Worm (Caenorhabditis elegans) whole organism, L4 larva: ENCODE measurements around the gene K08E4.2.

Experiments
- F37D6.2 ChIP-seq: sonication (generic microtip); optimal IDR thresholded peaks from 2 replicates; lab custom pipeline; 2016; ENCODE audit warnings: mild to moderate bottlenecking, missing genetic modification characterization, missing compliant biosample characterization
- F49E8.2 ChIP-seq: sonication (generic microtip); optimal IDR thresholded peaks from 2 replicates; lab custom pipeline; 2016; ENCODE audit warnings: missing compliant biosample characterization, mild to moderate bottlenecking, missing genetic modification characterization, borderline replicate concordance
- T20F7.1 ChIP-seq: fragments of 200-800 bp; sonication (Bioruptor generic); optimal IDR thresholded peaks from 2 replicates; lab custom pipeline; 2018; ENCODE audit warnings: mild to moderate bottlenecking, missing genetic modification characterization, missing compliant biosample characterization
- Y105C5A.15 ChIP-seq: fragments of 200-800 bp; sonication (Bioruptor generic); IDR thresholded peaks from 2 replicates; pipeline ENCODE4 v1.3.6; 2022; ENCODE audit warnings: missing genetic modification characterization, missing compliant biosample characterization
- ZK337.2 ChIP-seq: fragments of 200-800 bp; sonication (Bioruptor generic); IDR thresholded peaks from 2 replicates; pipeline ENCODE4 v1.3.6; 2022; ENCODE audit warnings: missing genetic modification reagents, missing genetic modification characterization, missing compliant biosample characterization
- aha-1 ChIP-seq: fragments of 150-350 bp; peaks from one replicate; lab custom pipeline; 2014; ENCODE audit warnings: missing biosample characterization, missing genetic modification characterization
- arid-1 ChIP-seq: fragments of 200-800 bp; sonication (Bioruptor generic); conservative IDR thresholded peaks from 2 replicates; pipeline ENCODE4 v1.3.6; 2022; ENCODE audit warnings: missing genetic modification reagents, missing genetic modification characterization, missing compliant biosample characterization
- ceh-62 ChIP-seq: sonication (generic microtip); optimal IDR thresholded peaks from 2 replicates; lab custom pipeline; 2017; ENCODE audit warnings: missing biosample characterization, missing genetic modification characterization
- ces-1 ChIP-seq: fragments of 150-350 bp; sonication (generic microtip); optimal IDR thresholded peaks from 4 replicates; lab custom pipeline; 2014; ENCODE audit warnings: missing biosample characterization, missing genetic modification reagents, missing genetic modification characterization
- daf-16 ChIP-seq, 3 experiments: sonication (generic microtip); optimal IDR thresholded peaks; 2 replicates each; lab custom pipeline; 2016 to 2017; ENCODE audit warnings: missing genetic modification characterization in 3 of 3, missing genetic modification reagents in 3 of 3, mild to moderate bottlenecking in 2 of 3, missing compliant biosample characterization in 2 of 3, missing biosample characterization in 1 of 3, moderate library complexity in 1 of 3
- dmd-6 ChIP-seq: fragments of 200-800 bp; sonication (Bioruptor generic); IDR thresholded peaks from 2 replicates; pipeline ENCODE4 v1.3.6; 2022; ENCODE audit warnings: missing genetic modification reagents, missing genetic modification characterization, missing compliant biosample characterization
- duxl-1 ChIP-seq: sonication (generic microtip); optimal IDR thresholded peaks from 2 replicates; lab custom pipeline; 2016; ENCODE audit warnings: mild to moderate bottlenecking, missing genetic modification characterization, moderate library complexity, missing compliant biosample characterization; ENCODE audit not compliant: poor library complexity
- dve-1 ChIP-seq: sonication (generic microtip); optimal IDR thresholded peaks from 2 replicates; lab custom pipeline; 2017; ENCODE audit warnings: antibody characterized with exemption, mild to moderate bottlenecking, missing genetic modification characterization, missing compliant biosample characterization; ENCODE audit not compliant: insufficient read depth
- fkh-10 ChIP-seq: fragments of 150-350 bp; optimal IDR thresholded peaks from 2 replicates; lab custom pipeline; 2014; ENCODE audit warnings: missing biosample characterization, missing genetic modification reagents, missing genetic modification characterization
- hlh-11 ChIP-seq: fragments of 200-800 bp; sonication (Bioruptor generic); optimal IDR thresholded peaks from 2 replicates; lab custom pipeline; 2018; ENCODE audit warnings: mild to moderate bottlenecking, missing genetic modification characterization, missing compliant biosample characterization
- hlh-30 ChIP-seq: sonication (generic microtip); optimal IDR thresholded peaks from 2 replicates; lab custom pipeline; 2017; ENCODE audit warnings: antibody characterized with exemption, mild to moderate bottlenecking, missing genetic modification characterization, missing compliant biosample characterization; ENCODE audit not compliant: insufficient read depth
- jun-1 ChIP-seq: fragments of 150-350 bp; optimal IDR thresholded peaks from 2 replicates; lab custom pipeline; 2014; ENCODE audit warnings: missing biosample characterization, missing genetic modification reagents, missing genetic modification characterization
- lin-38 ChIP-seq: fragments of 200-800 bp; sonication (Bioruptor generic); IDR thresholded peaks from 2 replicates; pipeline ENCODE4 v1.3.6; 2022; ENCODE audit warnings: missing genetic modification reagents, missing genetic modification characterization, missing compliant biosample characterization
- lin-39 ChIP-seq: fragments of 150-350 bp; optimal IDR thresholded peaks from 2 replicates; lab custom pipeline; 2014; ENCODE audit warnings: missing biosample characterization, missing genetic modification reagents, missing genetic modification characterization
- lir-3 ChIP-seq: sonication (generic microtip); optimal IDR thresholded peaks from 2 replicates; lab custom pipeline; 2016; ENCODE audit warnings: mild to moderate bottlenecking, missing genetic modification characterization, missing compliant biosample characterization
- lsy-2 ChIP-seq, 2 experiments: fragments of 150-350 bp in 1 of 2; sonication (generic microtip) in 1 of 2; optimal IDR thresholded peaks; 2 replicates each; lab custom pipeline; 2014 to 2017; ENCODE audit warnings: missing biosample characterization in 2 of 2, missing genetic modification characterization in 2 of 2
- madf-5 ChIP-seq, 2 experiments: fragments of 200-800 bp; sonication (Bioruptor generic); IDR thresholded peaks; 2 replicates each; pipeline ENCODE4 v1.3.6; 2022; ENCODE audit warnings: missing compliant biosample characterization in 2 of 2, missing genetic modification characterization in 2 of 2
- mdl-1 ChIP-seq, 2 experiments: fragments of 150-350 bp in 1 of 2; sonication (generic microtip) in 1 of 2; optimal IDR thresholded peaks; 2 replicates each; lab custom pipeline; 2014 to 2017; ENCODE audit warnings: missing biosample characterization in 2 of 2, missing genetic modification characterization in 2 of 2
- mep-1 ChIP-seq: fragments of 150-350 bp; sonication (generic microtip); optimal IDR thresholded peaks from 3 replicates; lab custom pipeline; 2014; ENCODE audit warnings: missing biosample characterization, missing genetic modification characterization
- mes-2 ChIP-seq: sonication (generic microtip); optimal IDR thresholded peaks from 2 replicates; lab custom pipeline; 2016; ENCODE audit warnings: missing genotype, mild to moderate bottlenecking, missing genetic modification characterization, missing compliant biosample characterization; ENCODE audit not compliant: poor library complexity, severe bottlenecking
- mxl-3 ChIP-seq: fragments of 200-800 bp; sonication (Bioruptor generic); optimal IDR thresholded peaks from 2 replicates; lab custom pipeline; 2018; ENCODE audit warnings: mild to moderate bottlenecking, missing genetic modification characterization, missing compliant biosample characterization
- nhr-102 ChIP-seq: sonication (generic microtip); optimal IDR thresholded peaks from 2 replicates; lab custom pipeline; 2016; ENCODE audit warnings: mild to moderate bottlenecking, missing genetic modification characterization, moderate library complexity, missing compliant biosample characterization
- nhr-28 ChIP-seq: fragments of 150-350 bp; optimal IDR thresholded peaks from 2 replicates; lab custom pipeline; 2014; ENCODE audit warnings: missing biosample characterization, missing genetic modification characterization
- nhr-48 ChIP-seq: sonication (generic microtip); optimal IDR thresholded peaks from 2 replicates; lab custom pipeline; 2016; ENCODE audit warnings: mild to moderate bottlenecking, missing genetic modification characterization, missing compliant biosample characterization
- nhr-77 ChIP-seq: fragments of 150-350 bp; optimal IDR thresholded peaks from 2 replicates; lab custom pipeline; 2014; ENCODE audit warnings: missing biosample characterization, missing genetic modification characterization
- pqm-1 ChIP-seq: sonication (generic microtip); optimal IDR thresholded peaks from 2 replicates; lab custom pipeline; 2017; ENCODE audit warnings: missing biosample characterization, missing genetic modification characterization
- rbr-2 ChIP-seq: sonication (generic microtip); optimal IDR thresholded peaks from 2 replicates; lab custom pipeline; 2016; ENCODE audit warnings: missing genotype, missing genetic modification characterization, missing compliant biosample characterization
- saeg-2 ChIP-seq: fragments of 200-800 bp; sonication (Bioruptor generic); IDR thresholded peaks from 2 replicates; pipeline ENCODE4 v1.3.6; 2022; ENCODE audit warnings: missing genetic modification reagents, missing genetic modification characterization, missing compliant biosample characterization
- set-16 ChIP-seq: fragments of 200-800 bp; sonication (Bioruptor generic); IDR thresholded peaks from 2 replicates; pipeline ENCODE4 v1.3.6; 2022; ENCODE audit warnings: missing genetic modification reagents, missing genetic modification characterization, missing compliant biosample characterization
- spr-1 ChIP-seq: sonication (generic microtip); optimal IDR thresholded peaks from 2 replicates; lab custom pipeline; 2016; ENCODE audit warnings: mild to moderate bottlenecking, missing genetic modification characterization, missing compliant biosample characterization
- spr-3 ChIP-seq: fragments of 200-800 bp; sonication (Bioruptor generic); optimal IDR thresholded peaks from 2 replicates; lab custom pipeline; 2018; ENCODE audit warnings: mild to moderate bottlenecking, missing genetic modification characterization, missing compliant biosample characterization
- tag-97 ChIP-seq: fragments of 200-800 bp; sonication (Bioruptor generic); IDR thresholded peaks from 2 replicates; pipeline ENCODE4 v1.3.6; 2022; ENCODE audit warnings: missing genetic modification characterization, missing compliant biosample characterization
- unc-130 ChIP-seq: sonication (generic microtip); optimal IDR thresholded peaks from 2 replicates; lab custom pipeline; 2016; ENCODE audit warnings: missing genetic modification reagents, missing genetic modification characterization, missing compliant biosample characterization
- unc-62 ChIP-seq, 3 experiments: fragments of 150-350 bp in 1 of 3; sonication (generic microtip); optimal IDR thresholded peaks in 2 of 3; peaks in 1 of 3; 1 replicate in 1 of 3; 2 replicates in 2 of 3; lab custom pipeline; 2014 to 2017; ENCODE audit warnings: missing biosample characterization in 3 of 3, missing genetic modification characterization in 3 of 3, missing genetic modification reagents in 3 of 3, missing genotype in 1 of 3
- vab-7 ChIP-seq: fragments of 200-800 bp; sonication (Bioruptor generic); IDR thresholded peaks from 2 replicates; pipeline ENCODE4 v1.3.6; 2022; ENCODE audit warnings: missing genetic modification reagents, missing genetic modification characterization, missing compliant biosample characterization
- ztf-11 ChIP-seq: fragments of 150-350 bp; optimal IDR thresholded peaks from 2 replicates; lab custom pipeline; 2014; ENCODE audit warnings: missing biosample characterization, missing genetic modification characterization
- ztf-7 ChIP-seq: fragments of 150-350 bp; optimal IDR thresholded peaks from 2 replicates; lab custom pipeline; 2014; ENCODE audit warnings: missing biosample characterization, missing genetic modification characterization

The K08E4.2 gene

ce11 chrIV:12043054-12043453, 13.4 kb downstream of the K08E4.2 start:
- no peak for TF ChIP-seq jun-1 (tag; lab: Kevin White, UChicago)
- peak; percentile 13 for TF ChIP-seq pqm-1 (tag; lab: Kevin White, UChicago)
- TF ChIP-seq fkh-10 (GFP tag; lab: Kevin White, UChicago) = no peak
- no peak for TF ChIP-seq F37D6.2 (tag; lab: Kevin White, UChicago)
- peak; percentile 43 for TF ChIP-seq hlh-11 (tag; lab: Kevin White, UChicago)
- TF ChIP-seq nhr-28 (tag; lab: Kevin White, UChicago) = peak; percentile 90
- no peak for TF ChIP-seq ceh-62 (tag; lab: Kevin White, UChicago)
- no peak for TF ChIP-seq daf-16 (GFP tag; optimal IDR thresholded peaks at IDR 0.05; lab: Kevin White, UChicago)
- peak; percentile 52 for TF ChIP-seq daf-16 (tag; optimal IDR thresholded peaks at IDR 0.05; lab: Kevin White, UChicago)
- peak; percentile 41; the same call in 1 of the 2 replicates for TF ChIP-seq dmd-6 (GFP tag; lab: Robert Waterston, UW)
- no peak for TF ChIP-seq lir-3 (tag; lab: Kevin White, UChicago)
- TF ChIP-seq rbr-2 (tag; lab: Kevin White, UChicago) = no peak
- TF ChIP-seq dve-1 (tag; lab: Kevin White, UChicago) = peak; percentile 30
- TF ChIP-seq hlh-30 = peak; percentile 11
- TF ChIP-seq nhr-77 (tag; lab: Kevin White, UChicago) = peak; percentile 60

- TF ChIP-seq nhr-28 (tag; lab: Kevin White, UChicago) (peak; percentile 44), hlh-11 (tag; lab: Kevin White, UChicago) (peak; percentile 39), mdl-1 (tag; optimal IDR thresholded peaks at IDR 0.05; lab: Kevin White, UChicago) (no peak), ZK337.2 (GFP tag; lab: Robert Waterston, UW) (no peak), daf-16 (GFP tag; optimal IDR thresholded peaks at IDR 0.05; lab: Kevin White, UChicago) (no peak), daf-16 (tag; optimal IDR thresholded peaks at IDR 0.05; lab: Kevin White, UChicago) (peak; percentile 36), dve-1 (tag; lab: Kevin White, UChicago) (peak; percentile 0), aha-1 (tag; lab: Kevin White, UChicago) (peak; percentile 46), mxl-3 (peak; percentile 30), unc-62 (GFP tag; optimal IDR thresholded peaks at IDR 0.05 in 1 of 2; lab: Kevin White, UChicago) (peak in 1 of 2 experiments; percentile 43), unc-62 (tag; optimal IDR thresholded peaks at IDR 0.05; lab: Kevin White, UChicago) (no peak), hlh-30 (peak; percentile 81), T20F7.1 (GFP tag; lab: Kevin White, UChicago) (no peak)
These were observed 16.0 kb downstream of the K08E4.2 start for ce11 chrIV:12040431-12040830.

ce11 chrIV:12036924-12037323, 19.5 kb downstream of the K08E4.2 start:
- TF ChIP-seq Y105C5A.15 (GFP tag; lab: Robert Waterston, UW) (0 out of 2 replicates have a peak, but pooled peaks have one; percentile 38), spr-1 (tag; lab: Kevin White, UChicago) (no peak), daf-16 (GFP tag; optimal IDR thresholded peaks at IDR 0.05; lab: Kevin White, UChicago) (no peak), daf-16 (tag; optimal IDR thresholded peaks at IDR 0.05; lab: Kevin White, UChicago) (peak; percentile 43), ztf-11 (tag; lab: Kevin White, UChicago) (no peak), nhr-48 (tag; lab: Kevin White, UChicago) (peak; percentile 23), lin-38 (GFP tag; lab: Robert Waterston, UW) (peak; percentile 32; the same call in 1 of the 2 replicates), nhr-77 (tag; lab: Kevin White, UChicago) (peak; percentile 34), mep-1 (tag; lab: Kevin White, UChicago) (peak; percentile 73), dve-1 (tag; lab: Kevin White, UChicago) (peak; percentile 26), unc-130 (GFP tag; lab: Kevin White, UChicago) (no peak), hlh-11 (tag; lab: Kevin White, UChicago) (no peak), lin-39 (no peak), mes-2 (tag; lab: Kevin White, UChicago) (peak; percentile 23), arid-1 (GFP tag; lab: Robert Waterston, UW) (peak; percentile 49; the same call in 1 of the 2 replicates), tag-97 (GFP tag; lab: Robert Waterston, UW) (no peak), duxl-1 (peak; percentile 4), F49E8.2 (tag; lab: Kevin White, UChicago) (no peak), rbr-2 (tag; lab: Kevin White, UChicago) (peak; percentile 6), T20F7.1 (GFP tag; lab: Kevin White, UChicago) (peak; percentile 0), spr-3 (GFP tag; lab: Kevin White, UChicago) (no peak), ztf-7 (tag; lab: Kevin White, UChicago) (peak; percentile 27), ces-1 (no peak), hlh-30 (peak; percentile 5), saeg-2 (GFP tag; lab: Robert Waterston, UW) (no peak), madf-5 (GFP tag; IDR thresholded peaks at IDR 0.05; lab: Robert Waterston, UW) (0 out of 4 replicates have a peak, but pooled peaks of 1 of the 2 experiments have one; percentile 12), nhr-102 (tag; lab: Kevin White, UChicago) (peak; percentile 38), vab-7 (GFP tag; lab: Robert Waterston, UW) (no peak), set-16 (GFP tag; lab: Robert Waterston, UW) (no peak), lsy-2 (tag; optimal IDR thresholded peaks at IDR 0.05; lab: Kevin White, UChicago) (peak in 1 of 2 experiments; percentile 76)
- TF ChIP-seq, all 104 proteins: peak for 17
